Fruit fly (Drosophila melanogaster) whole organism, embryonic: ENCODE data around the gene CG14005.

ENCODE experiments used
- B-H1 ChIP-seq: fragments of 200-800 bp; sonication (Bioruptor generic); IDR thresholded peaks from 3 replicates; pipeline ENCODE4 v1.3.6; 2022; ENCODE audit warnings: missing biosample characterization, missing genetic modification characterization
- Bdp1 ChIP-seq: fragments of 200-800 bp; sonication (Bioruptor generic); optimal IDR thresholded peaks from 3 replicates; lab custom pipeline; 2016; ENCODE audit warnings: missing biosample characterization, missing genetic modification characterization
- CG12236 ChIP-seq: fragments of 200-800 bp; sonication (Bioruptor generic); optimal IDR thresholded peaks from 2 replicates; lab custom pipeline; 2016; ENCODE audit warnings: missing biosample characterization, missing genetic modification characterization
- CG14014 ChIP-seq: fragments of 200-800 bp; sonication (Bioruptor generic); IDR thresholded peaks from 2 replicates; pipeline ENCODE4 v1.3.6; 2022; ENCODE audit warnings: missing biosample characterization, missing genetic modification characterization
- CG2116 ChIP-seq: fragments of 200-800 bp; sonication (Bioruptor generic); optimal IDR thresholded peaks from 3 replicates; lab custom pipeline; 2018; ENCODE audit warnings: missing biosample characterization, mild to moderate bottlenecking, missing genetic modification characterization
- CG30431 ChIP-seq: fragments of 200-800 bp; sonication (Bioruptor generic); optimal IDR thresholded peaks from 2 replicates; lab custom pipeline; 2017; ENCODE audit warnings: missing biosample characterization, missing genetic modification characterization
- CG4424 ChIP-seq: fragments of 200-800 bp; sonication (Bioruptor generic); optimal IDR thresholded peaks from 3 replicates; lab custom pipeline; 2016; ENCODE audit warnings: missing biosample characterization, missing genetic modification characterization
- CG4617 ChIP-seq: fragments of 200-800 bp; sonication (Bioruptor generic); optimal IDR thresholded peaks from 3 replicates; lab custom pipeline; 2016; ENCODE audit warnings: missing biosample characterization, missing genetic modification characterization, borderline replicate concordance
- CG5245 ChIP-seq: fragments of 200-800 bp; sonication (Bioruptor generic); optimal IDR thresholded peaks from 3 replicates; lab custom pipeline; 2016; ENCODE audit warnings: missing biosample characterization, missing genetic modification characterization
- CG7271 ChIP-seq: fragments of 200-800 bp; sonication (Bioruptor generic); optimal IDR thresholded peaks from 2 replicates; lab custom pipeline; 2018; ENCODE audit warnings: missing biosample characterization, mild to moderate bottlenecking, missing genetic modification characterization, moderate library complexity
- CG8944 ChIP-seq: fragments of 200-800 bp; sonication (Bioruptor generic); optimal IDR thresholded peaks from 3 replicates; lab custom pipeline; 2016; ENCODE audit warnings: missing biosample characterization, missing genetic modification characterization
- Dek ChIP-seq: fragments of 200-800 bp; sonication (Bioruptor generic); optimal IDR thresholded peaks from 3 replicates; lab custom pipeline; 2019; ENCODE audit warnings: missing biosample characterization, mild to moderate bottlenecking, missing genetic modification characterization, moderate library complexity
- Drgx ChIP-seq: fragments of 200-800 bp; sonication (Bioruptor generic); IDR thresholded peaks from 2 replicates; pipeline ENCODE4 v1.3.6; 2022; ENCODE audit warnings: missing biosample characterization, missing genetic modification characterization
- Ets65A ChIP-seq: fragments of 200-800 bp; sonication (Bioruptor generic); peaks from one replicate; lab custom pipeline; 2016; ENCODE audit warnings: missing biosample characterization, missing genetic modification characterization
- Gsc ChIP-seq: fragments of 200-800 bp; sonication (Bioruptor generic); IDR thresholded peaks from 2 replicates; pipeline ENCODE4 v1.3.6; 2022; ENCODE audit warnings: missing biosample characterization, missing genetic modification characterization
- Med ChIP-seq: fragments of 200-800 bp; sonication (Bioruptor generic); peaks from one replicate; lab custom pipeline; 2016; ENCODE audit warnings: missing biosample characterization, missing genetic modification characterization, mild to moderate bottlenecking, inconsistent platforms, moderate library complexity
- Myb ChIP-seq: fragments of 200-800 bp; sonication (Bioruptor generic); optimal IDR thresholded peaks from 2 replicates; lab custom pipeline; 2016; ENCODE audit warnings: missing biosample characterization, missing genetic modification characterization
- NFAT ChIP-seq: fragments of 200-800 bp; sonication (Bioruptor generic); IDR thresholded peaks from 2 replicates; pipeline ENCODE4 v1.3.6; 2022; ENCODE audit warnings: missing biosample characterization, missing genetic modification characterization
- Pdp1 ChIP-seq, 2 experiments: fragments of 200-800 bp; sonication (Bioruptor generic); optimal IDR thresholded peaks; 3 replicates each; lab custom pipeline; 2016; ENCODE audit warnings: missing biosample characterization in 2 of 2, missing genetic modification characterization in 2 of 2, mild to moderate bottlenecking in 1 of 2, moderate library complexity in 1 of 2
- Side ChIP-seq: fragments of 200-800 bp; sonication (Bioruptor generic); optimal IDR thresholded peaks from 2 replicates; lab custom pipeline; 2016; ENCODE audit warnings: missing biosample characterization, missing genetic modification characterization
- Tbp ChIP-seq: fragments of >200 bp; optimal IDR thresholded peaks from 2 replicates; lab custom pipeline; 2018; ENCODE audit warnings: missing biosample characterization, missing genetic modification characterization
- ash1 ChIP-seq: fragments of 200-800 bp; sonication (Bioruptor generic); optimal IDR thresholded peaks from 2 replicates; lab custom pipeline; 2018; ENCODE audit warnings: missing biosample characterization, mild to moderate bottlenecking, missing genetic modification characterization
- bcd ChIP-seq: fragments of 200-800 bp; sonication (Bioruptor generic); optimal IDR thresholded peaks from 2 replicates; lab custom pipeline; 2017; ENCODE audit warnings: missing biosample characterization, mild to moderate bottlenecking, missing genetic modification characterization
- chif ChIP-seq, 2 experiments: fragments of 200-800 bp; sonication (Bioruptor generic); optimal IDR thresholded peaks; 3 replicates each; lab custom pipeline; 2016; ENCODE audit warnings: missing biosample characterization in 2 of 2, missing genetic modification characterization in 2 of 2
- chinmo ChIP-seq: fragments of 200-800 bp; sonication (Bioruptor generic); IDR thresholded peaks from 4 replicates; pipeline ENCODE4 v1.3.6; 2022; ENCODE audit warnings: missing biosample characterization, missing genetic modification characterization; ENCODE audit not compliant: partially characterized antibody
- dpn ChIP-seq, 2 experiments: fragments of 200-800 bp; sonication (Bioruptor generic); optimal IDR thresholded peaks; 3 replicates each; lab custom pipeline; 2016; ENCODE audit warnings: missing biosample characterization in 2 of 2, missing genetic modification characterization in 2 of 2
- dysf ChIP-seq: fragments of 200-800 bp; sonication (Bioruptor generic); IDR thresholded peaks from 3 replicates; pipeline ENCODE4 v1.3.6; 2022; ENCODE audit warnings: missing biosample characterization, missing genetic modification characterization
- emc ChIP-seq: fragments of 200-800 bp; sonication (Bioruptor generic); optimal IDR thresholded peaks from 2 replicates; lab custom pipeline; 2016; ENCODE audit warnings: missing biosample characterization, missing genetic modification characterization
- fd3F ChIP-seq: fragments of 200-800 bp; sonication (Bioruptor generic); optimal IDR thresholded peaks from 2 replicates; lab custom pipeline; 2018; ENCODE audit warnings: missing biosample characterization, mild to moderate bottlenecking, missing genetic modification characterization, moderate library complexity
- gem ChIP-seq: fragments of 200-800 bp; sonication (Bioruptor generic); optimal IDR thresholded peaks from 2 replicates; lab custom pipeline; 2019; ENCODE audit warnings: missing biosample characterization, mild to moderate bottlenecking, missing genetic modification characterization, moderate library complexity
- gsb ChIP-seq: fragments of 200-800 bp; sonication (Bioruptor generic); IDR thresholded peaks from 2 replicates; pipeline ENCODE4 v1.3.6; 2022; ENCODE audit warnings: missing biosample characterization, missing genetic modification characterization
- jumu ChIP-seq: fragments of 200-800 bp; sonication (Bioruptor generic); optimal IDR thresholded peaks from 3 replicates; lab custom pipeline; 2016; ENCODE audit warnings: missing biosample characterization, missing genetic modification characterization
- lab ChIP-seq: fragments of 200-800 bp; sonication (Bioruptor generic); optimal IDR thresholded peaks from 3 replicates; lab custom pipeline; 2017; ENCODE audit warnings: missing biosample characterization, missing genetic modification characterization, mild to moderate bottlenecking, moderate library complexity, missing genetic modification reagents
- luna ChIP-seq: fragments of 200-800 bp; sonication (Bioruptor generic); optimal IDR thresholded peaks from 2 replicates; lab custom pipeline; 2016; ENCODE audit warnings: missing biosample characterization, missing genetic modification characterization
- p53 ChIP-seq: fragments of 200-800 bp; sonication (Bioruptor generic); optimal IDR thresholded peaks from 2 replicates; lab custom pipeline; 2016; ENCODE audit warnings: missing biosample characterization, missing genetic modification characterization
- pfk ChIP-seq: fragments of 200-800 bp; sonication (Bioruptor generic); optimal IDR thresholded peaks from 2 replicates; lab custom pipeline; 2018; ENCODE audit warnings: missing biosample characterization, mild to moderate bottlenecking, missing genetic modification characterization, moderate library complexity
- prd ChIP-seq, 3 experiments: fragments of >200 bp in 2 of 3; fragments of 200-800 bp in 1 of 3; sonication (Bioruptor generic) in 1 of 3; optimal IDR thresholded peaks in 2 of 3; IDR thresholded peaks in 1 of 3; 2 replicates in 2 of 3; 3 replicates in 1 of 3; pipeline versions ENCODE4 v1.3.6 to Lab custom; 2017 to 2022; ENCODE audit warnings: missing biosample characterization in 1 of 3, missing genetic modification characterization in 1 of 3
- pros ChIP-seq: fragments of 200-800 bp; sonication (Bioruptor generic); optimal IDR thresholded peaks from 3 replicates; lab custom pipeline; 2019; ENCODE audit warnings: missing biosample characterization, mild to moderate bottlenecking, missing genetic modification characterization, moderate library complexity
- psq ChIP-seq: fragments of 200-800 bp; sonication (Bioruptor generic); optimal IDR thresholded peaks from 2 replicates; lab custom pipeline; 2017; ENCODE audit warnings: missing biosample characterization, missing genetic modification characterization
- pum ChIP-seq: fragments of 200-800 bp; sonication (Bioruptor generic); optimal IDR thresholded peaks from 2 replicates; lab custom pipeline; 2016; ENCODE audit warnings: missing biosample characterization, missing genetic modification characterization
- sd ChIP-seq: fragments of 200-800 bp; sonication (Bioruptor generic); optimal IDR thresholded peaks from 3 replicates; lab custom pipeline; 2018; ENCODE audit warnings: missing biosample characterization, mild to moderate bottlenecking, missing genetic modification characterization, moderate library complexity
- sens ChIP-seq: fragments of 200-800 bp; sonication (Bioruptor generic); peaks from one replicate; lab custom pipeline; 2016; ENCODE audit warnings: missing biosample characterization, missing genetic modification characterization
- sens-2 ChIP-seq: fragments of 200-800 bp; sonication (Bioruptor generic); IDR thresholded peaks from 2 replicates; pipeline ENCODE4 v1.3.6; 2022; ENCODE audit warnings: missing biosample characterization, missing genetic modification characterization
- ssp ChIP-seq: fragments of 200-800 bp; sonication (Bioruptor generic); IDR thresholded peaks from 2 replicates; pipeline ENCODE4 v1.3.6; 2022; ENCODE audit warnings: missing biosample characterization, missing genetic modification characterization
- tna ChIP-seq: fragments of 200-800 bp; sonication (Bioruptor generic); IDR thresholded peaks from 2 replicates; pipeline ENCODE4 v1.3.6; 2022; ENCODE audit warnings: missing biosample characterization, missing genetic modification characterization; ENCODE audit not compliant: partially characterized antibody
- vnd ChIP-seq: fragments of 200-800 bp; sonication (Bioruptor generic); IDR thresholded peaks from 3 replicates; pipeline ENCODE4 v1.3.6; 2022; ENCODE audit warnings: missing biosample characterization, missing genetic modification characterization; ENCODE audit not compliant: partially characterized antibody

CG14005 gene

DNA sequence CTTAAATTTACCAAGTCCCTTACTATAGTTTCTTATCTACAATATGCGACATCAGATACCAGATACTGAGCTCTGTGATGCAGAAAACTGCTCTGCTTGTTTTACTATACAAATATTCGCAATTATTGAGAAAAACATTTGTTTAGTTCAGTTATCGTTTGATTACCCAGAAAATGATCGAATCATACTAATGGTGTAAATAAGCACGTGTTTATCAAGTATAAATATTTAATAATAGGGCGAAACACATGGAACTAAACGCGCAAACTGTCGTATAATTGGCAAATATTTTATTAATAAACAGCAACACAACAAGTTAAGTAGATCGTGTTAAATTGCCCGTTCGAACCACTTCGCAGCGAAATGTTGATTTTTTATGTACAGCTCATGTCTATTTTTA lies 3.8 kb downstream of the CG14005 start (continued):
- TF ChIP-seq gsb (GFP tag; lab: Robert Waterston, UW) (no peak), vnd (no peak), pros (GFP tag; lab: Kevin White, UChicago) (no peak), bcd (peak; percentile 41), CG30431 (GFP tag; lab: Kevin White, UChicago) (no peak), CG8944 (no peak)

DNA sequence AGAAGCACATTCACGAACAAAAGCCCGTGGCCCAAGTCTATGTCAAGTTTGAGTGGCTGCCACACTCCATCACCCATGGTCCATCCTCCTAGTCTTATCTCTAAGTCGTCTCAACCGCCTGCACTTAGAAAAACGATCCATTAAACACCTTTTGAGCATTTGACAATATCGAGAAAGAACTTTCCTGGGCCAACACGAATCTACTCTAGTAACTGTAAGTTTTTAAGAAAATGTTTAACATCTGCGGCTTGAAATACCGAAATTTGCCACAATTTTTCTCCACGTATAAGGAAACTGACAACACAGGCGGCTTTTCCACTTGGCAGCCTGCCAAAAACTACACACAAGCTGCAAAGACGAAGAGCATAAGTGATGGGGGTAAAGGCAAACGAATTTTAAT lies 6.6 kb downstream of the CG14005 start:
- no peak for TF ChIP-seq psq (GFP tag; lab: Kevin White, UChicago)
- no peak for TF ChIP-seq ash1 (GFP tag; lab: Kevin White, UChicago)
- no peak for TF ChIP-seq prd (optimal IDR thresholded peaks at IDR 0.05; lab: Kevin White, UChicago)
- 0 out of 3 replicates have a peak, but pooled peaks have one; percentile 28 for TF ChIP-seq prd (GFP tag; IDR thresholded peaks at IDR 0.05; lab: Robert Waterston, UW)
- peak; percentile 46 for TF ChIP-seq Med (GFP tag; lab: Kevin White, UChicago)
- peak; percentile 69 for TF ChIP-seq Ets65A (GFP tag; lab: Kevin White, UChicago)
- 0 out of 2 replicates have a peak, but pooled peaks have one; percentile 31 for TF ChIP-seq Drgx
- TF ChIP-seq CG14014: 0 out of 2 replicates have a peak, but pooled peaks have one; percentile 15
- TF ChIP-seq gem (tag; lab: Kevin White, UChicago): peak; percentile 4
- TF ChIP-seq sens (GFP tag; lab: Kevin White, UChicago): peak; percentile 66
- TF ChIP-seq p53 (GFP tag; lab: Kevin White, UChicago): no peak
- TF ChIP-seq dysf (GFP tag; lab: Robert Waterston, UW): peak; percentile 17; the same call in 1 of the 3 replicates
- TF ChIP-seq Dek (tag; lab: Kevin White, UChicago): no peak
- no peak for TF ChIP-seq ssp (GFP tag; lab: Robert Waterston, UW)

- TF ChIP-seq chinmo: 0 out of 4 replicates have a peak, but pooled peaks have one; percentile 25
- TF ChIP-seq fd3F (GFP tag; lab: Kevin White, UChicago): no peak
- TF ChIP-seq CG4617 (GFP tag; lab: Kevin White, UChicago): no peak
- TF ChIP-seq Tbp (GFP tag; lab: Kevin White, UChicago): no peak
- TF ChIP-seq chif (GFP tag; optimal IDR thresholded peaks at IDR 0.05; lab: Kevin White, UChicago): no peak
- TF ChIP-seq Pdp1 (GFP tag; optimal IDR thresholded peaks at IDR 0.05; lab: Kevin White, UChicago): peak in 1 of 2 experiments; percentile 56
- peak; percentile 63 for TF ChIP-seq sd (tag; lab: Kevin White, UChicago)
Observed at dm6 chr2L:5793098-5793497, 8.7 kb downstream of the CG14005 start.

dm6 chr2L:5790799-5791526 lies 10.8 kb downstream of the CG14005 start:
- TF ChIP-seq CG2116 (no peak), jumu (GFP tag; lab: Kevin White, UChicago) (no peak), lab (peak; percentile 25), NFAT (GFP tag; lab: Robert Waterston, UW) (no peak), CG5245 (GFP tag; lab: Kevin White, UChicago) (no peak), luna (GFP tag; lab: Kevin White, UChicago) (no peak), B-H1 (GFP tag; lab: Robert Waterston, UW) (no peak), Bdp1 (no peak), tna (GFP tag; lab: Robert Waterston, UW) (no peak), CG4424 (no peak), pum (GFP tag; lab: Kevin White, UChicago) (no peak), Side (GFP tag; lab: Kevin White, UChicago) (no peak), dpn (GFP tag; optimal IDR thresholded peaks at IDR 0.05; lab: Kevin White, UChicago) (no peak), CG7271 (tag; lab: Kevin White, UChicago) (no peak), sens-2 (0 out of 2 replicates have a peak, but pooled peaks have one; percentile 34), Gsc (GFP tag; lab: Robert Waterston, UW) (no peak), Myb (GFP tag; lab: Kevin White, UChicago) (no peak), emc (GFP tag; lab: Kevin White, UChicago) (no peak), pfk (GFP tag; lab: Kevin White, UChicago) (no peak), CG12236 (GFP tag; lab: Kevin White, UChicago) (no peak)
